Fruit fly (Drosophila melanogaster) whole organism, adult: ENCODE results near the gene CG7166.

Experiments used
- CG11617 ChIP-seq: fragments of 200-800 bp; sonication (Bioruptor generic); optimal IDR thresholded peaks from 2 replicates; lab custom pipeline; 2017; ENCODE audit warnings: mild to moderate bottlenecking, missing biosample characterization, missing genetic modification reagents, missing genetic modification characterization
- CG12768 ChIP-seq: fragments of 200-800 bp; sonication (Bioruptor generic); optimal IDR thresholded peaks from 2 replicates; lab custom pipeline; 2017; ENCODE audit warnings: missing biosample characterization, missing genetic modification characterization, mild to moderate bottlenecking, moderate library complexity, missing genetic modification reagents
- CG14711 ChIP-seq: fragments of 200-800 bp; sonication (Bioruptor generic); optimal IDR thresholded peaks from 2 replicates; lab custom pipeline; 2018; ENCODE audit warnings: missing biosample characterization, mild to moderate bottlenecking, missing genetic modification characterization, moderate library complexity
- CG1620 ChIP-seq: fragments of 200-800 bp; sonication (Bioruptor generic); optimal IDR thresholded peaks from 2 replicates; lab custom pipeline; 2016; ENCODE audit warnings: missing biosample characterization, missing genetic modification characterization
- CG33017 ChIP-seq: fragments of 200-800 bp; sonication (Bioruptor generic); optimal IDR thresholded peaks from 2 replicates; lab custom pipeline; 2018; ENCODE audit warnings: missing biosample characterization, mild to moderate bottlenecking, missing genetic modification characterization, moderate library complexity
- CG5204 ChIP-seq: fragments of 200-800 bp; sonication (Bioruptor generic); optimal IDR thresholded peaks from 2 replicates; lab custom pipeline; 2016; ENCODE audit warnings: missing biosample characterization, missing genetic modification characterization
- CG7045 ChIP-seq: fragments of 200-800 bp; sonication (Bioruptor generic); optimal IDR thresholded peaks from 2 replicates; lab custom pipeline; 2017; ENCODE audit warnings: missing biosample characterization, mild to moderate bottlenecking, missing genetic modification characterization
- CG7101 ChIP-seq: fragments of 200-800 bp; sonication (Bioruptor generic); optimal IDR thresholded peaks from 2 replicates; lab custom pipeline; 2018; ENCODE audit warnings: missing biosample characterization, mild to moderate bottlenecking, missing genetic modification characterization, moderate library complexity
- Clk ChIP-seq: fragments of 200-800 bp; sonication (Bioruptor generic); optimal IDR thresholded peaks from 2 replicates; lab custom pipeline; 2017; ENCODE audit warnings: missing biosample characterization, missing genetic modification characterization
- Crg-1 ChIP-seq: fragments of 200-800 bp; sonication (Bioruptor generic); optimal IDR thresholded peaks from 2 replicates; lab custom pipeline; 2016; ENCODE audit warnings: missing biosample characterization, missing genetic modification characterization
- Hr96 ChIP-seq: fragments of 200-800 bp; sonication (Bioruptor generic); optimal IDR thresholded peaks from 2 replicates; lab custom pipeline; 2016; ENCODE audit warnings: missing biosample characterization, missing genetic modification characterization
- Mnt ChIP-seq: fragments of 200-800 bp; sonication (Bioruptor generic); optimal IDR thresholded peaks from 2 replicates; lab custom pipeline; 2016; ENCODE audit warnings: missing biosample characterization, mild to moderate bottlenecking, missing genetic modification characterization
- bab1 ChIP-seq: fragments of 200-800 bp; sonication (Bioruptor generic); optimal IDR thresholded peaks from 3 replicates; lab custom pipeline; 2019; ENCODE audit warnings: missing biosample characterization, mild to moderate bottlenecking, missing genetic modification characterization, moderate library complexity
- cic ChIP-seq: fragments of 200-800 bp; sonication (Bioruptor generic); optimal IDR thresholded peaks from 2 replicates; lab custom pipeline; 2017; ENCODE audit warnings: missing biosample characterization, mild to moderate bottlenecking, missing genetic modification characterization, moderate library complexity
- cnc ChIP-seq, 2 experiments: fragments of >200 bp; optimal IDR thresholded peaks; 2 replicates each; lab custom pipeline; 2017
- kay ChIP-seq: fragments of 200-800 bp; sonication (Bioruptor generic); peaks from one replicate; lab custom pipeline; 2016; ENCODE audit warnings: missing biosample characterization, missing genetic modification characterization, borderline replicate concordance
- ovo ChIP-seq: fragments of 200-800 bp; sonication (Bioruptor generic); optimal IDR thresholded peaks from 2 replicates; lab custom pipeline; 2016; ENCODE audit warnings: missing biosample characterization, missing genetic modification characterization
- pad ChIP-seq: fragments of 200-800 bp; sonication (Bioruptor generic); optimal IDR thresholded peaks from 3 replicates; lab custom pipeline; 2017; ENCODE audit warnings: missing biosample characterization, missing genetic modification characterization, mild to moderate bottlenecking, moderate library complexity, missing genetic modification reagents
- tj ChIP-seq: fragments of 200-800 bp; sonication (Bioruptor generic); optimal IDR thresholded peaks from 3 replicates; lab custom pipeline; 2017; ENCODE audit warnings: missing biosample characterization, mild to moderate bottlenecking, missing genetic modification characterization, moderate library complexity
- toe ChIP-seq: fragments of 200-800 bp; sonication (Bioruptor generic); optimal IDR thresholded peaks from 2 replicates; lab custom pipeline; 2016; ENCODE audit warnings: missing biosample characterization, missing genetic modification characterization

Gene CG7166

dm6 chr3L:21640815-21641214 is 15.4 kb upstream of the CG7166 start, which contains the start of gene Atox1:
Gene Atox1 (plus strand): TSS chr3L:21640995.
- TF ChIP-seq Clk (GFP tag; lab: Kevin White, UChicago) (no peak), CG7101 (tag; lab: Kevin White, UChicago) (peak; percentile 44), tj (no peak), CG5204 (GFP tag; lab: Kevin White, UChicago) (no peak), CG7045 (GFP tag; lab: Kevin White, UChicago) (peak; percentile 9), pad (GFP tag; lab: Kevin White, UChicago) (peak; percentile 29), Crg-1 (GFP tag; lab: Kevin White, UChicago) (peak; percentile 10), CG1620 (GFP tag; lab: Kevin White, UChicago) (peak; percentile 33), CG11617 (GFP tag; lab: Kevin White, UChicago) (no peak), toe (GFP tag; lab: Kevin White, UChicago) (peak; percentile 35), kay (GFP tag; lab: Kevin White, UChicago) (no peak), cic (GFP tag; lab: Kevin White, UChicago) (peak; percentile 38), ovo (GFP tag; lab: Kevin White, UChicago) (no peak), Hr96 (GFP tag; lab: Kevin White, UChicago) (no peak), bab1 (peak; percentile 75), Mnt (GFP tag; lab: Kevin White, UChicago) (no peak), cnc (optimal IDR thresholded peaks at IDR 0.05; lab: Kevin White, UChicago) (no peak), CG12768 (peak; percentile 26), CG33017 (no peak), CG14711 (tag; lab: Kevin White, UChicago) (peak; percentile 17)

dm6 chr3L:21639059-21639458 is 13.6 kb upstream of the CG7166 start, which contains the start of gene CG32445:
Gene CG32445 (plus strand): TSS chr3L:21639359.
- TF ChIP-seq CG5204 (GFP tag; lab: Kevin White, UChicago) (no peak), CG7101 (tag; lab: Kevin White, UChicago) (no peak), cnc (optimal IDR thresholded peaks at IDR 0.05; lab: Kevin White, UChicago) (no peak), ovo (GFP tag; lab: Kevin White, UChicago) (no peak)

- TF ChIP-seq Mnt (GFP tag; lab: Kevin White, UChicago) = peak; percentile 37
- TF ChIP-seq CG7045 (GFP tag; lab: Kevin White, UChicago) = peak; percentile 37
- peak; percentile 65 for TF ChIP-seq CG12768
- peak; percentile 71 for TF ChIP-seq cic (GFP tag; lab: Kevin White, UChicago)
- peak; percentile 8 for TF ChIP-seq CG33017
- TF ChIP-seq CG7101 (tag; lab: Kevin White, UChicago) = peak; percentile 17
- TF ChIP-seq CG5204 (GFP tag; lab: Kevin White, UChicago) = no peak
- TF ChIP-seq pad (GFP tag; lab: Kevin White, UChicago) = peak; percentile 33
- no peak for TF ChIP-seq cnc (optimal IDR thresholded peaks at IDR 0.05; lab: Kevin White, UChicago)
Measured at dm6 chr3L:21636265-21636993, 11.0 kb upstream of the CG7166 start, which contains the start of gene CG32444. Gene CG32444 (plus strand): TSS chr3L:21636947.

- TF ChIP-seq cic (GFP tag; lab: Kevin White, UChicago) (no peak), CG7045 (GFP tag; lab: Kevin White, UChicago) (no peak), Hr96 (GFP tag; lab: Kevin White, UChicago) (no peak), cnc (optimal IDR thresholded peaks at IDR 0.05; lab: Kevin White, UChicago) (no peak), Mnt (GFP tag; lab: Kevin White, UChicago) (no peak), toe (GFP tag; lab: Kevin White, UChicago) (no peak), CG12768 (no peak), CG14711 (tag; lab: Kevin White, UChicago) (no peak), ovo (GFP tag; lab: Kevin White, UChicago) (no peak), CG33017 (no peak), tj (no peak), bab1 (no peak), CG1620 (GFP tag; lab: Kevin White, UChicago) (no peak), Clk (GFP tag; lab: Kevin White, UChicago) (no peak), CG7101 (tag; lab: Kevin White, UChicago) (no peak), CG11617 (GFP tag; lab: Kevin White, UChicago) (no peak)
Measured at dm6 chr3L:21635208-21635607, 9.8 kb upstream of the CG7166 start, which contains the start of gene ORMDL. Gene ORMDL (plus strand): TSS chr3L:21635305.

- no peak for TF ChIP-seq CG7045 (GFP tag; lab: Kevin White, UChicago)
- peak; percentile 16 for TF ChIP-seq bab1
Measured at dm6 chr3L:21634152-21634689, 8.8 kb upstream of the CG7166 start, which contains the start of gene MED1. Gene MED1 (minus strand): TSS chr3L:21634446.

dm6 chr3L:21626036-21626614 is 678 bp upstream of the CG7166 start:
- TF ChIP-seq CG7101 (tag; lab: Kevin White, UChicago) = no peak
- TF ChIP-seq toe (GFP tag; lab: Kevin White, UChicago) = no peak
- TF ChIP-seq tj = peak; percentile 10
- peak; percentile 76 for TF ChIP-seq kay (GFP tag; lab: Kevin White, UChicago)
- TF ChIP-seq Crg-1 (GFP tag; lab: Kevin White, UChicago) = no peak
- no peak for TF ChIP-seq Clk (GFP tag; lab: Kevin White, UChicago)
- no peak for TF ChIP-seq CG12768
